Worm (Caenorhabditis elegans): ENCODE data around the gene nduf-11.

nduf-11 gene

ce11 chrII:11345570-11346029, at the start of gene nduf-11:
TSS of gene nduf-11 (minus strand) at chrII:11345620.
- TF ChIP-seq Y22D7AL.16 (tag; optimal IDR thresholded peaks at IDR 0.05), result peak; percentile 0
- TF ChIP-seq K02D7.2 (tag; optimal IDR thresholded peaks at IDR 0.05), result no peak
- peak; percentile 42 for TF ChIP-seq che-1 (tag; optimal IDR thresholded peaks at IDR 0.05)
- TF ChIP-seq ceh-48 (tag; optimal IDR thresholded peaks at IDR 0.05), result peak; percentile 29
- peak; percentile 37 for TF ChIP-seq unc-42 (tag; optimal IDR thresholded peaks at IDR 0.05)
- peak; percentile 47 for TF ChIP-seq sox-4 (tag; optimal IDR thresholded peaks at IDR 0.05)
- TF ChIP-seq tbx-7 (tag; optimal IDR thresholded peaks at IDR 0.05), result no peak
- TF ChIP-seq pqm-1 (tag; optimal IDR thresholded peaks at IDR 0.05), result no peak
- no peak for TF ChIP-seq hlh-15 (tag; optimal IDR thresholded peaks at IDR 0.05)
- TF ChIP-seq K09A11.1 (tag; optimal IDR thresholded peaks at IDR 0.05; ENCODE audit: insufficient read depth), result peak; percentile 48
- no peak for TF ChIP-seq pag-3 (tag; optimal IDR thresholded peaks at IDR 0.05; ENCODE audit: borderline replicate concordance)
- TF ChIP-seq unc-3 (GFP tag; conservative IDR thresholded peaks at IDR 0.05), result no peak
- TF ChIP-seq unc-3 (tag; optimal IDR thresholded peaks at IDR 0.05), result peak; percentile 48
- peak; percentile 38 for TF ChIP-seq pax-1 (tag; optimal IDR thresholded peaks at IDR 0.05)
- no peak for TF ChIP-seq pha-4 (tag; optimal IDR thresholded peaks at IDR 0.05)
- TF ChIP-seq unc-86 (tag; optimal IDR thresholded peaks at IDR 0.05), result peak; percentile 58
- peak; percentile 18 for TF ChIP-seq pat-9 (tag; optimal IDR thresholded peaks at IDR 0.05)
- peak; percentile 55 for TF ChIP-seq dve-1 (tag; optimal IDR thresholded peaks at IDR 0.05)
- TF ChIP-seq ttx-3 (tag; optimal IDR thresholded peaks at IDR 0.05), result peak; percentile 44
- peak; percentile 59 for TF ChIP-seq tbx-2 (tag; optimal IDR thresholded peaks at IDR 0.05)
- no peak for TF ChIP-seq hlh-6 (tag; optimal IDR thresholded peaks at IDR 0.05)
- no peak for TF ChIP-seq npax-4 (tag; optimal IDR thresholded peaks at IDR 0.05)
- TF ChIP-seq ama-1 (optimal IDR thresholded peaks at IDR 0.05), result no peak
- TF ChIP-seq ets-4 (tag; optimal IDR thresholded peaks at IDR 0.05), result no peak
- TF ChIP-seq ceh-14 (tag; optimal IDR thresholded peaks at IDR 0.05), result peak; percentile 58
- no peak for TF ChIP-seq pros-1 (tag; optimal IDR thresholded peaks at IDR 0.05)
- TF ChIP-seq madf-2 (tag; optimal IDR thresholded peaks at IDR 0.05), result peak; percentile 7
- no peak for TF ChIP-seq eyg-1 (tag; optimal IDR thresholded peaks at IDR 0.05)
- TF ChIP-seq pha-2 (tag; optimal IDR thresholded peaks at IDR 0.05), result peak; percentile 9
- no peak for TF ChIP-seq sdc-2 (tag; optimal IDR thresholded peaks at IDR 0.05)
- TF ChIP-seq nhr-232 (tag; optimal IDR thresholded peaks at IDR 0.05), result peak; percentile 1
- peak; percentile 60 for TF ChIP-seq nfya-1 (tag; optimal IDR thresholded peaks at IDR 0.05)
- peak; percentile 25 for TF ChIP-seq C38D4.7 (GFP tag; optimal IDR thresholded peaks at IDR 0.05)
- no peak for TF ChIP-seq ceh-45 (GFP tag; IDR thresholded peaks at IDR 0.05)
- TF ChIP-seq gmeb-2 (tag; optimal IDR thresholded peaks at IDR 0.05), result peak; percentile 11
- no peak for TF ChIP-seq C08G9.2 (tag; optimal IDR thresholded peaks at IDR 0.05)
- peak; percentile 29 for TF ChIP-seq lin-11 (tag; optimal IDR thresholded peaks at IDR 0.05)
- TF ChIP-seq ceh-31 (tag; optimal IDR thresholded peaks at IDR 0.05), result peak; percentile 59
- TF ChIP-seq hlh-30 (tag; optimal IDR thresholded peaks at IDR 0.05; ENCODE audit: insufficient read depth), result no peak
- TF ChIP-seq syd-9 (tag; optimal IDR thresholded peaks at IDR 0.05), result no peak
- peak; percentile 19 for TF ChIP-seq fax-1 (tag; optimal IDR thresholded peaks at IDR 0.05)
- peak; percentile 31 for TF ChIP-seq ceh-18 (tag; optimal IDR thresholded peaks at IDR 0.05)
- no peak for TF ChIP-seq hlh-8 (tag; optimal IDR thresholded peaks at IDR 0.05)
- no peak for TF ChIP-seq ceh-30 (tag; optimal IDR thresholded peaks at IDR 0.05)
- TF ChIP-seq ref-2 (tag; optimal IDR thresholded peaks at IDR 0.05), result peak; percentile 46
- peak; percentile 39 for TF ChIP-seq ceh-34 (tag; optimal IDR thresholded peaks at IDR 0.05)
- peak; percentile 73 for TF ChIP-seq elt-2 (tag; optimal IDR thresholded peaks at IDR 0.05)

Measured in whole organism, late embryonic.